Worm (Caenorhabditis elegans) whole organism, mixed stage, embryonic: ENCODE results near the gene rike-1.

ENCODE experiments used
- M03D4.4 ChIP-seq: sonication (generic microtip); optimal IDR thresholded peaks from 2 replicates; lab custom pipeline; 2017; ENCODE audit warnings: mild to moderate bottlenecking, missing genetic modification characterization, missing compliant biosample characterization
- bed-3 ChIP-seq: fragments of 200-800 bp; sonication (Bioruptor generic); optimal IDR thresholded peaks from 3 replicates; lab custom pipeline; 2018; ENCODE audit warnings: mild to moderate bottlenecking, missing genetic modification characterization, moderate library complexity, missing compliant biosample characterization
- ceh-39 ChIP-seq: fragments of 150-350 bp; optimal IDR thresholded peaks from 2 replicates; lab custom pipeline; 2014; ENCODE audit warnings: missing biosample characterization, missing genetic modification characterization
- ceh-43 ChIP-seq: fragments of 200-800 bp; sonication (Bioruptor generic); optimal IDR thresholded peaks from 2 replicates; lab custom pipeline; 2018; ENCODE audit warnings: mild to moderate bottlenecking, missing genetic modification characterization, moderate library complexity, missing compliant biosample characterization
- ceh-83 ChIP-seq: fragments of 200-800 bp; sonication (Bioruptor generic); optimal IDR thresholded peaks from 2 replicates; lab custom pipeline; 2018; ENCODE audit warnings: mild to moderate bottlenecking, missing genetic modification characterization, missing compliant biosample characterization
- cnd-1 ChIP-seq: fragments of 200-800 bp; sonication (Bioruptor generic); optimal IDR thresholded peaks from 2 replicates; lab custom pipeline; 2018; ENCODE audit warnings: mild to moderate bottlenecking, missing genetic modification characterization, missing compliant biosample characterization
- elt-1 ChIP-seq: sonication (generic microtip); optimal IDR thresholded peaks from 2 replicates; lab custom pipeline; 2017; ENCODE audit warnings: missing genetic modification characterization, mild to moderate bottlenecking, missing compliant biosample characterization, antibody characterized with exemption, moderate library complexity, borderline replicate concordance; ENCODE audit not compliant: insufficient read depth
- flh-1 ChIP-seq: fragments of 200-800 bp; sonication (Bioruptor generic); optimal IDR thresholded peaks from 2 replicates; lab custom pipeline; 2018; ENCODE audit warnings: mild to moderate bottlenecking, missing genetic modification characterization, moderate library complexity, missing compliant biosample characterization
- hlh-1 ChIP-seq: fragments of 150-350 bp; optimal IDR thresholded peaks from 2 replicates; lab custom pipeline; 2014; ENCODE audit warnings: missing biosample characterization, missing genetic modification reagents, missing genetic modification characterization
- lin-32 ChIP-seq: fragments of 200-800 bp; sonication (Bioruptor generic); optimal IDR thresholded peaks from 2 replicates; lab custom pipeline; 2018; ENCODE audit warnings: mild to moderate bottlenecking, missing genetic modification characterization, missing compliant biosample characterization
- lsy-2 ChIP-seq: fragments of 150-350 bp; optimal IDR thresholded peaks from 2 replicates; lab custom pipeline; 2014; ENCODE audit warnings: missing biosample characterization, missing genetic modification characterization
- mab-5 ChIP-seq: fragments of 150-350 bp; optimal IDR thresholded peaks from 2 replicates; lab custom pipeline; 2014; ENCODE audit warnings: missing biosample characterization, missing genetic modification characterization
- mep-1 ChIP-seq: fragments of 150-350 bp; optimal IDR thresholded peaks from 2 replicates; lab custom pipeline; 2017; ENCODE audit warnings: missing biosample characterization, missing genetic modification reagents, missing genetic modification characterization, inconsistent platforms
- mls-2 ChIP-seq: sonication (generic microtip); optimal IDR thresholded peaks from 2 replicates; lab custom pipeline; 2016; ENCODE audit warnings: mild to moderate bottlenecking, missing genetic modification characterization, moderate library complexity, missing compliant biosample characterization
- nhr-12 ChIP-seq: fragments of 150-350 bp; optimal IDR thresholded peaks from 2 replicates; lab custom pipeline; 2014; ENCODE audit warnings: missing biosample characterization, missing genetic modification characterization
- nhr-28 ChIP-seq: fragments of 150-350 bp; optimal IDR thresholded peaks from 2 replicates; lab custom pipeline; 2014; ENCODE audit warnings: missing biosample characterization, missing genetic modification characterization
- nhr-76 ChIP-seq: sonication (generic microtip); optimal IDR thresholded peaks from 2 replicates; lab custom pipeline; 2017; ENCODE audit warnings: missing biosample characterization, missing genetic modification characterization
- pha-4 ChIP-seq: fragments of 150-350 bp; optimal IDR thresholded peaks from 2 replicates; lab custom pipeline; 2018; ENCODE audit warnings: missing biosample characterization, missing genetic modification reagents, missing genetic modification characterization
- sem-2 ChIP-seq: fragments of 200-800 bp; sonication (Bioruptor generic); optimal IDR thresholded peaks from 2 replicates; lab custom pipeline; 2018; ENCODE audit warnings: mild to moderate bottlenecking, missing genetic modification characterization, missing compliant biosample characterization
- snpc-4 ChIP-seq: fragments of 150-350 bp; optimal IDR thresholded peaks from 2 replicates; lab custom pipeline; 2014; ENCODE audit warnings: missing biosample characterization, missing genetic modification characterization
- sptf-1 ChIP-seq: sonication (generic microtip); optimal IDR thresholded peaks from 2 replicates; lab custom pipeline; 2017; ENCODE audit warnings: mild to moderate bottlenecking, missing genetic modification characterization, moderate library complexity, missing compliant biosample characterization
- tbx-8 ChIP-seq: fragments of 200-800 bp; sonication (Bioruptor generic); optimal IDR thresholded peaks from 2 replicates; lab custom pipeline; 2018; ENCODE audit warnings: mild to moderate bottlenecking, missing genetic modification characterization, moderate library complexity, missing compliant biosample characterization
- unc-120 ChIP-seq: sonication (generic microtip); optimal IDR thresholded peaks from 2 replicates; lab custom pipeline; 2017; ENCODE audit warnings: missing genetic modification characterization, missing compliant biosample characterization; ENCODE audit not compliant: poor library complexity, severe bottlenecking
- unc-39 ChIP-seq: fragments of 150-350 bp; optimal IDR thresholded peaks from 2 replicates; lab custom pipeline; 2014; ENCODE audit warnings: missing biosample characterization, missing genetic modification characterization
- unc-62 ChIP-seq: fragments of 150-350 bp; optimal IDR thresholded peaks from 2 replicates; lab custom pipeline; 2014; ENCODE audit warnings: missing biosample characterization, missing genetic modification reagents, missing genetic modification characterization
- zip-8 ChIP-seq: fragments of 150-350 bp; optimal IDR thresholded peaks from 2 replicates; lab custom pipeline; 2014; ENCODE audit warnings: missing biosample characterization, missing genetic modification characterization
- ztf-11 ChIP-seq: fragments of 150-350 bp; optimal IDR thresholded peaks from 2 replicates; lab custom pipeline; 2014; ENCODE audit warnings: missing biosample characterization, missing genetic modification characterization

rike-1 gene

DNA sequence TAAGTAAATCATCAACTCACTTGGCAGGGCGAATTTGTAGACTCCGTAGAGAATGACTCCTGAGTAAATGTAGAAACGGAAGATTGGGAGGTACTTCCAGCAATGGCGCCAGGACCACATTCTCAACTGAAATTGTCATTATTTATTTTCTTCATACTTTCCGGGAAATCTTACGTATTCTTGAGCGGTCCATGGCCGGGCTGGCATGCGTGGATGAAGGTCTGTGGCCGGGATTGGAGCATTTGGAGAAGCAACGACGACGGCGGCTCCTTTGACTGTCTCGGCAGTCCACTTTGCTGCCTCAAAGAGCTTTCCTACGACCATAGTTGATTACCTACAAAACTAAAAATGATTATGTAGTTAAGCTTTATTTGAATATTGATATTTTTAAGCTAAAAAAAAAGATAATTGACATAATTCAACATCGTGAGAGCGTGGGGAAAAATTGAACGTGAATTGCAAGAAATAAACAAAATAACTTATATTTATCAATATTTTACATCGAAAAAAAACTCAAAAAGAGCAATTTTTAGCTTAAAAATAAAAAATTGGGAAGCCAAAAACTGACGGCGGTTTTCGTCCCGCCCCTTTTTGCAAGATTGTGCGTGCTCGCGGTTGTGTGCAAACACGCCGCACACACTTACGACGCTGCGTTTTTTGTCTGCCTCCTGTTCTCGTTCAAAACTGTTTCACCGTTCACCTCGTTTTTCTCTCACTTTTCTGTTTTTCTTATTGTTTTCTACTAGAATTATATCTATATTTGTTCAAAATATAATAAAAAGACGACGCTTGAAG, 21.7 kb downstream of the rike-1 start, which contains the start of gene ril-1 (continued):
- no peak for TF ChIP-seq ceh-39 (tag; lab: Kevin White, UChicago)

DNA sequence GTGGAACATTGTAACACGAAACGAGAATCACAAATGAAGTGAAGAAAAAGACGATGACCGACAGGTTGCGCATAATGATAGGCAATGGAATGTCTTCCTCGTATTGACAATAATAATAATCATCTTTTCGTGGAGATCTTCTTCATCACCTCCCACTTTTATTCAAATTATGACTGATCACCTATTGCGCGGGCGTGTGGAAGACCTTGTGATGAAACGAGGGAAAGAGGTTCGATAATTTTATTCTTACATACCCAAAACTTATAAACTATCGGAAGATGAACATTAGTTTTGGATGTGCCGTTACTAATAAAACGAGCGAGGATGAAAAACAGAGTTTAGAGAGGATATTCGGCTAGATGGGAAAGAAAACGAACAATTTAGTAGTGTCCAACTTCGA, 22.6 kb downstream of the rike-1 start, which contains the start of gene C53A5.2:
C53A5.2 (minus strand) TSS at position 101 of the 400 bp plus-strand sequence.
- TF ChIP-seq ceh-43 (GFP tag; lab: Kevin White, UChicago) (no peak), pha-4 (tag; lab: Kevin White, UChicago) (no peak), flh-1 (GFP tag; lab: Kevin White, UChicago) (no peak), ceh-39 (tag; lab: Kevin White, UChicago) (no peak), lsy-2 (no peak), mep-1 (tag; lab: Kevin White, UChicago) (no peak)

- TF ChIP-seq nhr-76 (tag; lab: Kevin White, UChicago): no peak
- TF ChIP-seq hlh-1 (tag; lab: Kevin White, UChicago): no peak
- no peak for TF ChIP-seq unc-120 (tag; lab: Kevin White, UChicago)
These were observed 23.2 kb downstream of the rike-1 start, which contains the start of gene C53A5.16 for ce11 chrV:14522514-14522913. C53A5.16 (minus strand) TSS chrV:14522614.

ce11 chrV:14521000-14521399, 24.7 kb downstream of the rike-1 start, which contains the start of gene C53A5.17:
C53A5.17 (minus strand) TSS chrV:14521100.
- TF ChIP-seq zip-8 (tag; lab: Kevin White, UChicago): no peak
- no peak for TF ChIP-seq lsy-2
- TF ChIP-seq mab-5: no peak
- TF ChIP-seq sptf-1 (tag; lab: Kevin White, UChicago): no peak

DNA sequence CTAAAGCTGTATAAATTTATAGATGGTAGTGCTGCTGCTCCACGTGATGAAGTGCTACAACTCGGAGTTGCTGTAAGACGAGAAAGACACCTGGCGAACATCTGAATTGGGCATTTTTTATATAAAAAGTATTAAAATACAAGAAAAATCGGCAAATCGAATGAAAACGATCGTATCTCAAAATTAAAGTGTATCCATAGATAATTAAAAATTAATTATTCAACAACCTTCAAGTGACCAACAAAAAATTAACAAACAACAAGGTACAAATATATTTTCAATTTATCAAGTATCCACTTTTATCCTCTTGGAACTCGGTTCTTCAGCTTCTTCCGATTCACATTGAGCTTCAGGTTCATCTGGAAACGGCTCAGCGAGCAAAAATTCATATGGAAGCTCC, 26.4 kb downstream of the rike-1 start, which contains the start of gene R02D5.8:
R02D5.8 (minus strand) TSS at position 101 of the 400 bp plus-strand sequence.
- no peak for TF ChIP-seq snpc-4 (tag; lab: Kevin White, UChicago)
- no peak for TF ChIP-seq unc-39 (tag; lab: Kevin White, UChicago)

ce11 chrV:14518010-14518409, 27.7 kb downstream of the rike-1 start, which contains the start of gene R02D5.6:
R02D5.6 (minus strand) TSS chrV:14518110.
- TF ChIP-seq ceh-39 (tag; lab: Kevin White, UChicago) (no peak), unc-39 (tag; lab: Kevin White, UChicago) (no peak), mab-5 (no peak), zip-8 (tag; lab: Kevin White, UChicago) (no peak), unc-62 (GFP tag; lab: Kevin White, UChicago) (no peak), tbx-8 (GFP tag; lab: Kevin White, UChicago) (no peak), unc-120 (tag; lab: Kevin White, UChicago) (no peak), cnd-1 (tag; lab: Kevin White, UChicago) (no peak), ztf-11 (tag; lab: Kevin White, UChicago) (no peak), ceh-43 (GFP tag; lab: Kevin White, UChicago) (no peak), mls-2 (no peak), lin-32 (GFP tag; lab: Kevin White, UChicago) (no peak)

ce11 chrV:14510746-14511145, 34.9 kb downstream of the rike-1 start, which contains the start of gene R02D5.9:
R02D5.9 (minus strand) TSS chrV:14511123.
- TF ChIP-seq sem-2 (GFP tag; lab: Kevin White, UChicago): no peak
- TF ChIP-seq elt-1 (tag; lab: Kevin White, UChicago): no peak
- TF ChIP-seq ceh-43 (GFP tag; lab: Kevin White, UChicago): no peak
- TF ChIP-seq unc-120 (tag; lab: Kevin White, UChicago): no peak
- TF ChIP-seq cnd-1 (tag; lab: Kevin White, UChicago): no peak
- TF ChIP-seq snpc-4 (tag; lab: Kevin White, UChicago): no peak
- TF ChIP-seq zip-8 (tag; lab: Kevin White, UChicago): no peak

DNA sequence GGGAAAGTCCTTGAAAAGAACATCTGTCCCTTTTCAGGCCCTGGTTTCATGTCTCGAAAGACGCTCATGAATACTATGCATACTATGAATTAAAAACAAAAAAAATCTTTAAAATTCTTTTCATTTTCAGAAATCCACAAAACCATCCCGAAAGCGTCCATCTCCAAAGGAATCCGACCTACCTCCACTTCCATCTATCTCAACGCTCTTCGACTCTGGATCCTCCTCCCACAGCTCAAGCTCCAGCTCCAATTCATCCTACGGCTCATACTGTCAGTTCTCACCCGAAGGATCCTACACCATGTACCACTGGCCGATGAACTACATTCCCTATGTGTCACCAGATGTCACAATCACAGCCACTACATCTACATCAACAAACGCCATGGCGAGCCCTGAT, 37.1 kb downstream of the rike-1 start:
- TF ChIP-seq sptf-1 (tag; lab: Kevin White, UChicago) (no peak), nhr-28 (tag; lab: Kevin White, UChicago) (no peak), tbx-8 (GFP tag; lab: Kevin White, UChicago) (no peak), ceh-83 (no peak), bed-3 (GFP tag; lab: Kevin White, UChicago) (no peak), nhr-12 (tag; lab: Kevin White, UChicago) (no peak), unc-120 (tag; lab: Kevin White, UChicago) (no peak), mls-2 (no peak), zip-8 (tag; lab: Kevin White, UChicago) (no peak), M03D4.4 (tag; lab: Kevin White, UChicago) (no peak)
